Fruit fly (Drosophila melanogaster) whole organism, embryonic: ENCODE measurements around the gene CG4968.
A peak's percentile ranks its signal among the peaks of the same experiment; 100 is the strongest.

Experiments
- ATbp ChIP-seq: fragments of 200-800 bp; sonication (Bioruptor generic); optimal IDR thresholded peaks from 2 replicates; lab custom pipeline; 2017; ENCODE audit warnings: missing biosample characterization, mild to moderate bottlenecking, missing genetic modification characterization, missing genetic modification reagents
- Antp ChIP-seq: fragments of 200-800 bp; sonication (Bioruptor generic); optimal IDR thresholded peaks from 3 replicates; lab custom pipeline; 2016; ENCODE audit warnings: missing biosample characterization, missing genetic modification characterization
- CG10267 ChIP-seq: fragments of 200-800 bp; sonication (Bioruptor generic); optimal IDR thresholded peaks from 2 replicates; lab custom pipeline; 2018; ENCODE audit warnings: missing biosample characterization, mild to moderate bottlenecking, missing genetic modification characterization, moderate library complexity
- CG10543 ChIP-seq: fragments of 200-800 bp; sonication (Bioruptor generic); optimal IDR thresholded peaks from 3 replicates; lab custom pipeline; 2017; ENCODE audit warnings: missing biosample characterization, mild to moderate bottlenecking, missing genetic modification characterization, moderate library complexity
- CG11398 ChIP-seq: fragments of 200-800 bp; sonication (Bioruptor generic); optimal IDR thresholded peaks from 2 replicates; lab custom pipeline; 2016; ENCODE audit warnings: missing biosample characterization, missing genetic modification characterization
- CG11504 ChIP-seq: fragments of 200-800 bp; sonication (Bioruptor generic); optimal IDR thresholded peaks from 3 replicates; lab custom pipeline; 2019; ENCODE audit warnings: missing biosample characterization, mild to moderate bottlenecking, missing genetic modification characterization, moderate library complexity
- CG12299 ChIP-seq: fragments of 200-800 bp; sonication (Bioruptor generic); optimal IDR thresholded peaks from 2 replicates; lab custom pipeline; 2018; ENCODE audit warnings: missing biosample characterization, mild to moderate bottlenecking, missing genetic modification characterization
- CG1233 ChIP-seq: fragments of 200-800 bp; sonication (Bioruptor generic); optimal IDR thresholded peaks from 4 replicates; lab custom pipeline; 2018; ENCODE audit warnings: missing biosample characterization, mild to moderate bottlenecking, missing genetic modification characterization
- CG12942 ChIP-seq: fragments of 200-800 bp; sonication (Bioruptor generic); optimal IDR thresholded peaks from 3 replicates; lab custom pipeline; 2016; ENCODE audit warnings: missing biosample characterization, missing genetic modification characterization
- CG13424 ChIP-seq: fragments of 200-800 bp; sonication (Bioruptor generic); optimal IDR thresholded peaks from 2 replicates; lab custom pipeline; 2019; ENCODE audit warnings: missing biosample characterization, mild to moderate bottlenecking, missing genetic modification characterization, moderate library complexity
- CG15269 ChIP-seq: fragments of 200-800 bp; sonication (Bioruptor generic); optimal IDR thresholded peaks from 2 replicates; lab custom pipeline; 2018; ENCODE audit warnings: missing biosample characterization, mild to moderate bottlenecking, missing genetic modification characterization, moderate library complexity
- CG15696 ChIP-seq: fragments of 200-800 bp; sonication (Bioruptor generic); optimal IDR thresholded peaks from 2 replicates; lab custom pipeline; 2019; ENCODE audit warnings: missing biosample characterization, mild to moderate bottlenecking, missing genetic modification characterization, moderate library complexity
- CG1602 ChIP-seq: fragments of 200-800 bp; sonication (Bioruptor generic); optimal IDR thresholded peaks from 3 replicates; lab custom pipeline; 2016; ENCODE audit warnings: missing biosample characterization, missing genetic modification characterization
- CG1603 ChIP-seq: fragments of 200-800 bp; sonication (Bioruptor generic); optimal IDR thresholded peaks from 2 replicates; lab custom pipeline; 2019; ENCODE audit warnings: missing biosample characterization, mild to moderate bottlenecking, missing genetic modification characterization, moderate library complexity
- CG17568 ChIP-seq: fragments of 200-800 bp; sonication (Bioruptor generic); optimal IDR thresholded peaks from 2 replicates; lab custom pipeline; 2018; ENCODE audit warnings: missing biosample characterization, mild to moderate bottlenecking, missing genetic modification characterization, moderate library complexity
- CG18619 ChIP-seq: fragments of 200-800 bp; sonication (Bioruptor generic); optimal IDR thresholded peaks from 3 replicates; lab custom pipeline; 2017; ENCODE audit warnings: missing biosample characterization, mild to moderate bottlenecking, missing genetic modification characterization
- CG30020 ChIP-seq: fragments of 200-800 bp; optimal IDR thresholded peaks from 2 replicates; lab custom pipeline; 2019; ENCODE audit warnings: missing biosample characterization, mild to moderate bottlenecking, missing genetic modification characterization, moderate library complexity
- CG3163 ChIP-seq: fragments of 200-800 bp; sonication (Bioruptor generic); optimal IDR thresholded peaks from 3 replicates; lab custom pipeline; 2016; ENCODE audit warnings: missing biosample characterization, missing genetic modification characterization
- CG4282 ChIP-seq: fragments of 200-800 bp; sonication (Bioruptor generic); optimal IDR thresholded peaks from 2 replicates; lab custom pipeline; 2016; ENCODE audit warnings: missing biosample characterization, missing genetic modification characterization
- CG4424 ChIP-seq: fragments of 200-800 bp; sonication (Bioruptor generic); optimal IDR thresholded peaks from 3 replicates; lab custom pipeline; 2016; ENCODE audit warnings: missing biosample characterization, missing genetic modification characterization
- CG4854 ChIP-seq: fragments of 200-800 bp; sonication (Bioruptor generic); optimal IDR thresholded peaks from 2 replicates; lab custom pipeline; 2016; ENCODE audit warnings: missing biosample characterization, missing genetic modification characterization, inconsistent platforms
- Doc3 ChIP-seq: fragments of 200-800 bp; sonication (Bioruptor generic); IDR thresholded peaks from 3 replicates; pipeline ENCODE4 v1.3.6; 2022; ENCODE audit warnings: missing biosample characterization, missing genetic modification characterization; ENCODE audit not compliant: partially characterized antibody
- HmgZ ChIP-seq: fragments of 200-800 bp; sonication (Bioruptor generic); optimal IDR thresholded peaks from 2 replicates; lab custom pipeline; 2018; ENCODE audit warnings: missing biosample characterization, mild to moderate bottlenecking, missing genetic modification characterization
- Jarid2 ChIP-seq: fragments of 200-800 bp; sonication (Bioruptor generic); optimal IDR thresholded peaks from 3 replicates; lab custom pipeline; 2017; ENCODE audit warnings: mild to moderate bottlenecking, missing biosample characterization, missing genetic modification reagents, missing genetic modification characterization
- Lpt ChIP-seq: fragments of >200 bp; optimal IDR thresholded peaks from 2 replicates; lab custom pipeline; 2018; ENCODE audit warnings: missing biosample characterization, missing genetic modification characterization
- NC2α ChIP-seq: fragments of 200-800 bp; sonication (Bioruptor generic); optimal IDR thresholded peaks from 2 replicates; lab custom pipeline; 2016; ENCODE audit warnings: missing biosample characterization, missing genetic modification characterization
- NfI ChIP-seq: fragments of 200-800 bp; sonication (Bioruptor generic); optimal IDR thresholded peaks from 3 replicates; lab custom pipeline; 2018; ENCODE audit warnings: missing biosample characterization, mild to moderate bottlenecking, missing genetic modification characterization, moderate library complexity
- Oaz ChIP-seq: fragments of 200-800 bp; sonication (Bioruptor generic); IDR thresholded peaks from 2 replicates; pipeline ENCODE4 v1.3.6; 2022; ENCODE audit warnings: missing biosample characterization, missing genetic modification characterization
- Opbp ChIP-seq: fragments of 200-800 bp; sonication (Bioruptor generic); IDR thresholded peaks from 3 replicates; pipeline ENCODE4 v1.3.6; 2022; ENCODE audit warnings: missing biosample characterization, missing genetic modification characterization; ENCODE audit not compliant: partially characterized antibody
- Pdp1 ChIP-seq, 2 experiments: fragments of 200-800 bp; sonication (Bioruptor generic); optimal IDR thresholded peaks; 3 replicates each; lab custom pipeline; 2016; ENCODE audit warnings: missing biosample characterization in 2 of 2, missing genetic modification characterization in 2 of 2, mild to moderate bottlenecking in 1 of 2, moderate library complexity in 1 of 2
- Ravus ChIP-seq: fragments of 200-800 bp; sonication (Bioruptor generic); IDR thresholded peaks from 2 replicates; pipeline ENCODE4 v1.3.6; 2022; ENCODE audit warnings: missing biosample characterization, missing genetic modification characterization
- Rfx ChIP-seq: fragments of 200-800 bp; sonication (Bioruptor generic); IDR thresholded peaks from 2 replicates; pipeline ENCODE4 v1.3.6; 2022; ENCODE audit warnings: missing biosample characterization, missing genetic modification characterization
- Stat92E ChIP-seq, 3 experiments: fragments of >200 bp in 2 of 3; fragments of 200-800 bp in 1 of 3; sonication (Bioruptor generic) in 1 of 3; optimal IDR thresholded peaks; 2 replicates each; lab custom pipeline; 2017 to 2019; ENCODE audit warnings: missing biosample characterization in 3 of 3, missing genetic modification characterization in 3 of 3, mild to moderate bottlenecking in 1 of 3, moderate library complexity in 1 of 3
- Xrp1 ChIP-seq: fragments of 200-800 bp; sonication (Bioruptor generic); IDR thresholded peaks from 2 replicates; pipeline ENCODE4 v1.3.6; 2022; ENCODE audit warnings: missing biosample characterization, missing genetic modification characterization
- bowl ChIP-seq: fragments of 200-800 bp; sonication (Bioruptor generic); IDR thresholded peaks from 2 replicates; pipeline ENCODE4 v1.3.6; 2022; ENCODE audit warnings: missing biosample characterization, missing genetic modification characterization
- esg ChIP-seq: fragments of 200-800 bp; sonication (Bioruptor generic); conservative IDR thresholded peaks from 2 replicates; pipeline ENCODE4 v1.3.6; 2022; ENCODE audit warnings: missing biosample characterization, missing genetic modification characterization
- fd3F ChIP-seq: fragments of 200-800 bp; sonication (Bioruptor generic); optimal IDR thresholded peaks from 2 replicates; lab custom pipeline; 2018; ENCODE audit warnings: missing biosample characterization, mild to moderate bottlenecking, missing genetic modification characterization, moderate library complexity
- fd96Cb ChIP-seq: fragments of 200-800 bp; sonication (Bioruptor generic); optimal IDR thresholded peaks from 2 replicates; lab custom pipeline; 2018; ENCODE audit warnings: missing biosample characterization, mild to moderate bottlenecking, missing genetic modification characterization, moderate library complexity
- gce ChIP-seq: fragments of 200-800 bp; sonication (Bioruptor generic); IDR thresholded peaks from 3 replicates; pipeline ENCODE4 v1.3.6; 2022; ENCODE audit warnings: missing biosample characterization, missing genetic modification characterization
- gfzf ChIP-seq: fragments of 200-800 bp; sonication (Bioruptor generic); optimal IDR thresholded peaks from 2 replicates; lab custom pipeline; 2016; ENCODE audit warnings: missing biosample characterization, mild to moderate bottlenecking, missing genetic modification characterization, moderate library complexity
- gsb ChIP-seq: fragments of 200-800 bp; sonication (Bioruptor generic); IDR thresholded peaks from 2 replicates; pipeline ENCODE4 v1.3.6; 2022; ENCODE audit warnings: missing biosample characterization, missing genetic modification characterization
- h ChIP-seq: fragments of >200 bp; optimal IDR thresholded peaks from 2 replicates; lab custom pipeline; 2017
- klu ChIP-seq: fragments of 200-800 bp; sonication (Bioruptor generic); IDR thresholded peaks from 2 replicates; pipeline ENCODE4 v1.3.6; 2022; ENCODE audit warnings: missing biosample characterization, missing genetic modification characterization
- mld ChIP-seq: fragments of 200-800 bp; sonication (Bioruptor generic); IDR thresholded peaks from 3 replicates; pipeline ENCODE4 v1.3.6; 2022; ENCODE audit warnings: missing biosample characterization, missing genetic modification characterization; ENCODE audit not compliant: partially characterized antibody
- pfk ChIP-seq: fragments of 200-800 bp; sonication (Bioruptor generic); optimal IDR thresholded peaks from 2 replicates; lab custom pipeline; 2018; ENCODE audit warnings: missing biosample characterization, mild to moderate bottlenecking, missing genetic modification characterization, moderate library complexity
- pho ChIP-seq: fragments of 200-800 bp; sonication (Bioruptor generic); optimal IDR thresholded peaks from 2 replicates; lab custom pipeline; 2016; ENCODE audit warnings: missing biosample characterization, missing genetic modification characterization
- sim ChIP-seq: fragments of 200-800 bp; sonication (Bioruptor generic); IDR thresholded peaks from 2 replicates; pipeline ENCODE4 v1.3.6; 2022; ENCODE audit warnings: missing biosample characterization, missing genetic modification characterization
- sima ChIP-seq: fragments of 200-800 bp; sonication (Bioruptor generic); optimal IDR thresholded peaks from 2 replicates; lab custom pipeline; 2016; ENCODE audit warnings: missing biosample characterization, missing genetic modification characterization
- stc ChIP-seq: fragments of 200-800 bp; sonication (Bioruptor generic); IDR thresholded peaks from 2 replicates; pipeline ENCODE4 v1.3.6; 2022; ENCODE audit warnings: missing biosample characterization, missing genetic modification characterization
- tin ChIP-seq: fragments of 200-800 bp; sonication (Bioruptor generic); optimal IDR thresholded peaks from 3 replicates; lab custom pipeline; 2016; ENCODE audit warnings: missing biosample characterization, missing genetic modification characterization
- tio ChIP-seq: fragments of 200-800 bp; sonication (Bioruptor generic); optimal IDR thresholded peaks from 2 replicates; lab custom pipeline; 2017; ENCODE audit warnings: missing biosample characterization, missing genetic modification characterization, inconsistent platforms
- z ChIP-seq: fragments of 200-800 bp; sonication (Bioruptor generic); IDR thresholded peaks from 3 replicates; pipeline ENCODE4 v1.3.6; 2022; ENCODE audit warnings: missing biosample characterization, missing genetic modification characterization

CG4968 gene

dm6 chr2L:10303786-10304185 lies 2.9 kb upstream of the CG4968 start, which contains the start of gene nmd (continued):
- no peak for TF ChIP-seq Ravus (GFP tag; lab: Robert Waterston, UW)
- no peak for TF ChIP-seq CG1602
- TF ChIP-seq CG15696 (tag; lab: Kevin White, UChicago): no peak
- TF ChIP-seq bowl: no peak
- TF ChIP-seq klu (GFP tag; lab: Robert Waterston, UW): no peak
- no peak for TF ChIP-seq fd3F (GFP tag; lab: Kevin White, UChicago)
- peak; percentile 5 for TF ChIP-seq pho (GFP tag; lab: Kevin White, UChicago)
- TF ChIP-seq gfzf (GFP tag; lab: Kevin White, UChicago): peak; percentile 86
- no peak for TF ChIP-seq Pdp1 (GFP tag; optimal IDR thresholded peaks at IDR 0.05; lab: Kevin White, UChicago)
- peak; percentile 6 for TF ChIP-seq CG15269 (tag; lab: Kevin White, UChicago)
- no peak for TF ChIP-seq tin
- no peak for TF ChIP-seq ATbp (GFP tag; lab: Kevin White, UChicago)
- no peak for TF ChIP-seq CG4854 (GFP tag; lab: Kevin White, UChicago)
- TF ChIP-seq CG17568 (GFP tag; lab: Kevin White, UChicago): no peak
- no peak for TF ChIP-seq CG18619 (GFP tag; lab: Kevin White, UChicago)
- no peak for TF ChIP-seq CG12942 (GFP tag; lab: Kevin White, UChicago)
- peak; percentile 20 for TF ChIP-seq NfI
- TF ChIP-seq sima: no peak
- TF ChIP-seq CG1233 (GFP tag; lab: Kevin White, UChicago): no peak
- no peak for TF ChIP-seq Stat92E (GFP tag; optimal IDR thresholded peaks at IDR 0.05; lab: Kevin White, UChicago)
- TF ChIP-seq CG4424: no peak
- peak; percentile 14 for TF ChIP-seq CG10267 (tag; lab: Kevin White, UChicago)
- TF ChIP-seq Jarid2 (GFP tag; lab: Kevin White, UChicago): no peak
- no peak for TF ChIP-seq CG11504
- TF ChIP-seq CG30020: peak; percentile 90
- TF ChIP-seq CG10543 (GFP tag; lab: Kevin White, UChicago): no peak
- TF ChIP-seq CG13424: no peak
- no peak for TF ChIP-seq h (lab: Kevin White, UChicago)
- TF ChIP-seq z (GFP tag; lab: Robert Waterston, UW): no peak
- no peak for TF ChIP-seq stc (GFP tag; lab: Robert Waterston, UW)
- no peak for TF ChIP-seq CG4282
- peak; percentile 95 for TF ChIP-seq pfk (GFP tag; lab: Kevin White, UChicago)
- TF ChIP-seq CG3163 (GFP tag; lab: Kevin White, UChicago): no peak
- TF ChIP-seq CG11398: no peak
- no peak for TF ChIP-seq CG12299 (tag; lab: Kevin White, UChicago)
- no peak for TF ChIP-seq Xrp1
- no peak for TF ChIP-seq Doc3 (GFP tag; lab: Robert Waterston, UW)
- peak; percentile 63 for TF ChIP-seq CG1603 (tag; lab: Kevin White, UChicago)
- no peak for TF ChIP-seq tio (GFP tag; lab: Kevin White, UChicago)
- TF ChIP-seq mld (GFP tag; lab: Robert Waterston, UW): no peak
- TF ChIP-seq HmgZ (tag; lab: Kevin White, UChicago): peak; percentile 19
- TF ChIP-seq sim: no peak
- no peak for TF ChIP-seq esg (GFP tag; lab: Robert Waterston, UW)
- TF ChIP-seq Lpt (GFP tag; lab: Kevin White, UChicago): no peak
- TF ChIP-seq Oaz (GFP tag; lab: Robert Waterston, UW): no peak
- no peak for TF ChIP-seq NC2α (GFP tag; lab: Kevin White, UChicago)
- no peak for TF ChIP-seq fd96Cb (tag; lab: Kevin White, UChicago)
- no peak for TF ChIP-seq gsb (GFP tag; lab: Robert Waterston, UW)
- TF ChIP-seq Opbp (GFP tag; lab: Robert Waterston, UW): no peak
- TF ChIP-seq Antp (GFP tag; lab: Kevin White, UChicago): no peak
- TF ChIP-seq gce (GFP tag; lab: Robert Waterston, UW): no peak
- TF ChIP-seq Rfx (GFP tag; lab: Robert Waterston, UW): peak; percentile 57
